Worm (Caenorhabditis elegans) whole organism, L4 larva: ENCODE measurements around the gene npr-5.

ENCODE experiments used
- ama-1 ChIP-seq: fragments of 150-350 bp; optimal IDR thresholded peaks from 2 replicates; lab custom pipeline; 2014; ENCODE audit warnings: inconsistent platforms, mixed read lengths
- cey-2 ChIP-seq: sonication (generic microtip); optimal IDR thresholded peaks from 3 replicates; lab custom pipeline; 2017; ENCODE audit warnings: missing genetic modification characterization, mild to moderate bottlenecking, missing compliant biosample characterization, antibody characterized with exemption, borderline replicate concordance; ENCODE audit not compliant: insufficient read depth
- duxl-1 ChIP-seq: sonication (generic microtip); optimal IDR thresholded peaks from 2 replicates; lab custom pipeline; 2016; ENCODE audit warnings: mild to moderate bottlenecking, missing genetic modification characterization, moderate library complexity, missing compliant biosample characterization; ENCODE audit not compliant: poor library complexity
- lin-15B ChIP-seq: fragments of 150-350 bp; sonication (generic microtip); optimal IDR thresholded peaks from 3 replicates; lab custom pipeline; 2014; ENCODE audit warnings: missing biosample characterization, missing genetic modification characterization
- nhr-102 ChIP-seq: sonication (generic microtip); optimal IDR thresholded peaks from 2 replicates; lab custom pipeline; 2016; ENCODE audit warnings: mild to moderate bottlenecking, missing genetic modification characterization, moderate library complexity, missing compliant biosample characterization
- nhr-28 ChIP-seq: fragments of 150-350 bp; optimal IDR thresholded peaks from 2 replicates; lab custom pipeline; 2014; ENCODE audit warnings: missing biosample characterization, missing genetic modification characterization
- snpc-4 ChIP-seq: fragments of 150-350 bp; optimal IDR thresholded peaks from 2 replicates; lab custom pipeline; 2014; ENCODE audit warnings: missing biosample characterization, missing genetic modification characterization

- TF ChIP-seq nhr-102 (tag; lab: Kevin White, UChicago) (no peak), snpc-4 (tag; lab: Kevin White, UChicago) (no peak), duxl-1 (tag; lab: Kevin White, UChicago) (no peak), cey-2 (tag; lab: Kevin White, UChicago) (no peak), ama-1 (lab: Kevin White, UChicago) (no peak), lin-15B (tag; lab: Kevin White, UChicago) (no peak), nhr-28 (tag; lab: Kevin White, UChicago) (no peak)
These were observed 39.0 kb downstream of the npr-5 start, which contains the start of gene R02C2.7 for ce11 chrV:242518-242917.
